Worm (Caenorhabditis elegans): ENCODE measurements around the gene T10B5.4.
A peak's percentile ranks its signal among the peaks of the same experiment; 100 is the strongest.

ce11 chrV:1821287-1821686 is 50.3 kb downstream of the T10B5.4 start, which contains the start of the genes gly-7 and mrpl-39:
- no peak for TF ChIP-seq dao-5 (tag; optimal IDR thresholded peaks at IDR 0.05)
- no peak for TF ChIP-seq him-1 (tag; optimal IDR thresholded peaks at IDR 0.05)
- peak; percentile 2 for TF ChIP-seq W03F9.2 (tag; optimal IDR thresholded peaks at IDR 0.05)

Data from whole organism, L4/young adult.